Worm (Caenorhabditis elegans): ENCODE results near the gene ZC196.4.

DNA sequence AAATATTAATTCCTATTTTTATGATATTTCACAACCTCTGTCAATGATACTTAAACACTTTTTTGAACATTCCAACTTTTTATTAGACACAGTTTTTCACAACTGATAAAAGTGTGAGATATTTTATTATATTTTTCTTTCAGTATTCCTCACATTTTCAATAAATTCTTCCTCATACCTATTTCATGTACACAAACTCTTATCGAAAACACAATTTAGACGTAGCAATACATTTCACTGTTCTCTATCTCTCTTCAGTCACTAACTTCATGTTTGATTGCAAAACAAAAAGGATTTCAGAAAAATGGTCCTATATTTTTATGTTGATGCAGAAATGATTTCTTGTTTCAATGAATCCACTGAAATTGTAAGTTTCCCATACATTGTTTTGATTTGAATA is 13.0 kb downstream of the ZC196.4 start, which contains the start of gene B0507.6:
- TF ChIP-seq ceh-34 (tag; optimal IDR thresholded peaks at IDR 0.05) (no peak), syd-9 (tag; optimal IDR thresholded peaks at IDR 0.05) (no peak), pha-4 (tag; optimal IDR thresholded peaks at IDR 0.05) (no peak), F13H6.1 (tag; optimal IDR thresholded peaks at IDR 0.05) (no peak), tbx-7 (tag; optimal IDR thresholded peaks at IDR 0.05) (no peak), unc-86 (tag; optimal IDR thresholded peaks at IDR 0.05) (no peak), elt-4 (tag; optimal IDR thresholded peaks at IDR 0.05) (no peak), ceh-22 (tag; optimal IDR thresholded peaks at IDR 0.05) (no peak), nfya-1 (tag; optimal IDR thresholded peaks at IDR 0.05) (no peak), tbx-2 (tag; optimal IDR thresholded peaks at IDR 0.05) (no peak), ceh-45 (GFP tag; IDR thresholded peaks at IDR 0.05) (no peak), ceh-18 (tag; optimal IDR thresholded peaks at IDR 0.05) (no peak)
